Worm (Caenorhabditis elegans) whole organism, L4 larva: Measurements from ENCODE around the gene nlp-21.
A peak's percentile ranks its signal among the peaks of the same experiment; 100 is the strongest.

ENCODE experiments used
- T20F7.1 ChIP-seq: fragments of 200-800 bp; sonication (Bioruptor generic); optimal IDR thresholded peaks from 2 replicates; lab custom pipeline; 2018; ENCODE audit warnings: mild to moderate bottlenecking, missing genetic modification characterization, missing compliant biosample characterization
- Y105C5A.15 ChIP-seq: fragments of 200-800 bp; sonication (Bioruptor generic); IDR thresholded peaks from 2 replicates; pipeline ENCODE4 v1.3.6; 2022; ENCODE audit warnings: missing genetic modification characterization, missing compliant biosample characterization
- Y48G9A.11 ChIP-seq: fragments of 200-800 bp; sonication (Bioruptor generic); IDR thresholded peaks from 2 replicates; pipeline ENCODE4 v1.3.6; 2022; ENCODE audit warnings: missing genetic modification reagents, missing genetic modification characterization, missing compliant biosample characterization
- Y5F2A.4 ChIP-seq: fragments of 200-800 bp; sonication (Bioruptor generic); optimal IDR thresholded peaks from 2 replicates; lab custom pipeline; 2018; ENCODE audit warnings: mild to moderate bottlenecking, missing genetic modification characterization, missing compliant biosample characterization
- Y75B8A.6 ChIP-seq: fragments of 200-800 bp; sonication (Bioruptor generic); IDR thresholded peaks from 2 replicates; pipeline ENCODE4 v1.3.6; 2022; ENCODE audit warnings: missing genetic modification reagents, missing genetic modification characterization, missing compliant biosample characterization
- ZK337.2 ChIP-seq: fragments of 200-800 bp; sonication (Bioruptor generic); IDR thresholded peaks from 2 replicates; pipeline ENCODE4 v1.3.6; 2022; ENCODE audit warnings: missing genetic modification reagents, missing genetic modification characterization, missing compliant biosample characterization
- aha-1 ChIP-seq: fragments of 150-350 bp; peaks from one replicate; lab custom pipeline; 2014; ENCODE audit warnings: missing biosample characterization, missing genetic modification characterization
- arid-1 ChIP-seq: fragments of 200-800 bp; sonication (Bioruptor generic); conservative IDR thresholded peaks from 2 replicates; pipeline ENCODE4 v1.3.6; 2022; ENCODE audit warnings: missing genetic modification reagents, missing genetic modification characterization, missing compliant biosample characterization
- attf-4 ChIP-seq: sonication (generic microtip); optimal IDR thresholded peaks from 3 replicates; lab custom pipeline; 2017; ENCODE audit warnings: missing biosample characterization, missing genetic modification characterization
- ceh-44 ChIP-seq: fragments of 200-800 bp; sonication (Bioruptor generic); IDR thresholded peaks from 2 replicates; pipeline ENCODE4 v1.3.6; 2022; ENCODE audit warnings: missing genetic modification reagents, missing genetic modification characterization, missing compliant biosample characterization
- ces-1 ChIP-seq: fragments of 150-350 bp; sonication (generic microtip); optimal IDR thresholded peaks from 4 replicates; lab custom pipeline; 2014; ENCODE audit warnings: missing biosample characterization, missing genetic modification reagents, missing genetic modification characterization
- daf-12 ChIP-seq: fragments of 150-350 bp; optimal IDR thresholded peaks from 2 replicates; lab custom pipeline; 2014; ENCODE audit warnings: missing biosample characterization, missing genetic modification reagents, missing genetic modification characterization
- daf-16 ChIP-seq, 3 experiments: sonication (generic microtip); optimal IDR thresholded peaks; 2 replicates each; lab custom pipeline; 2016 to 2017; ENCODE audit warnings: missing genetic modification characterization in 3 of 3, missing genetic modification reagents in 3 of 3, mild to moderate bottlenecking in 2 of 3, missing compliant biosample characterization in 2 of 3, missing biosample characterization in 1 of 3, moderate library complexity in 1 of 3
- dmd-8 ChIP-seq: fragments of 200-800 bp; sonication (Bioruptor generic); IDR thresholded peaks from 2 replicates; pipeline ENCODE4 v1.3.6; 2022; ENCODE audit warnings: missing genetic modification characterization, missing compliant biosample characterization
- dmd-9 ChIP-seq: fragments of 200-800 bp; sonication (Bioruptor generic); IDR thresholded peaks from 2 replicates; pipeline ENCODE4 v1.3.6; 2022; ENCODE audit warnings: missing genetic modification reagents, missing genetic modification characterization, missing compliant biosample characterization
- dve-1 ChIP-seq: sonication (generic microtip); optimal IDR thresholded peaks from 2 replicates; lab custom pipeline; 2017; ENCODE audit warnings: antibody characterized with exemption, mild to moderate bottlenecking, missing genetic modification characterization, missing compliant biosample characterization; ENCODE audit not compliant: insufficient read depth
- egl-43 ChIP-seq: fragments of 200-800 bp; sonication (Bioruptor generic); IDR thresholded peaks from 2 replicates; pipeline ENCODE4 v1.3.6; 2022; ENCODE audit warnings: missing genetic modification reagents, missing genetic modification characterization, missing compliant biosample characterization
- gei-8 ChIP-seq: fragments of 200-800 bp; sonication (Bioruptor generic); optimal IDR thresholded peaks from 2 replicates; lab custom pipeline; 2018; ENCODE audit warnings: mild to moderate bottlenecking, missing genetic modification characterization, missing compliant biosample characterization
- hif-1 ChIP-seq, 2 experiments: sonication (generic microtip); optimal IDR thresholded peaks; 2 replicates each; lab custom pipeline; 2016 to 2017; ENCODE audit warnings: missing compliant biosample characterization in 2 of 2, missing genetic modification characterization in 2 of 2, missing genetic modification reagents in 2 of 2, missing genotype in 2 of 2, mild to moderate bottlenecking in 1 of 2
- hlh-11 ChIP-seq: fragments of 200-800 bp; sonication (Bioruptor generic); optimal IDR thresholded peaks from 2 replicates; lab custom pipeline; 2018; ENCODE audit warnings: mild to moderate bottlenecking, missing genetic modification characterization, missing compliant biosample characterization
- hlh-30 ChIP-seq: sonication (generic microtip); optimal IDR thresholded peaks from 2 replicates; lab custom pipeline; 2017; ENCODE audit warnings: antibody characterized with exemption, mild to moderate bottlenecking, missing genetic modification characterization, missing compliant biosample characterization; ENCODE audit not compliant: insufficient read depth
- hmg-1.1 ChIP-seq: fragments of 200-800 bp; sonication (Bioruptor generic); IDR thresholded peaks from 2 replicates; pipeline ENCODE4 v1.3.6; 2022; ENCODE audit warnings: missing genetic modification reagents, missing genetic modification characterization, missing compliant biosample characterization
- lim-7 ChIP-seq: fragments of 200-800 bp; sonication (Bioruptor generic); IDR thresholded peaks from 2 replicates; pipeline ENCODE4 v1.3.6; 2022; ENCODE audit warnings: missing genetic modification characterization, missing compliant biosample characterization
- lin-13 ChIP-seq: fragments of 150-350 bp; optimal IDR thresholded peaks from 2 replicates; lab custom pipeline; 2014; ENCODE audit warnings: missing biosample characterization, missing genetic modification reagents, missing genetic modification characterization
- lin-38 ChIP-seq: fragments of 200-800 bp; sonication (Bioruptor generic); IDR thresholded peaks from 2 replicates; pipeline ENCODE4 v1.3.6; 2022; ENCODE audit warnings: missing genetic modification reagents, missing genetic modification characterization, missing compliant biosample characterization
- lin-39 ChIP-seq: fragments of 150-350 bp; optimal IDR thresholded peaks from 2 replicates; lab custom pipeline; 2014; ENCODE audit warnings: missing biosample characterization, missing genetic modification reagents, missing genetic modification characterization
- lir-3 ChIP-seq: sonication (generic microtip); optimal IDR thresholded peaks from 2 replicates; lab custom pipeline; 2016; ENCODE audit warnings: mild to moderate bottlenecking, missing genetic modification characterization, missing compliant biosample characterization
- lsy-2 ChIP-seq, 2 experiments: fragments of 150-350 bp in 1 of 2; sonication (generic microtip) in 1 of 2; optimal IDR thresholded peaks; 2 replicates each; lab custom pipeline; 2014 to 2017; ENCODE audit warnings: missing biosample characterization in 2 of 2, missing genetic modification characterization in 2 of 2
- madf-5 ChIP-seq, 2 experiments: fragments of 200-800 bp; sonication (Bioruptor generic); IDR thresholded peaks; 2 replicates each; pipeline ENCODE4 v1.3.6; 2022; ENCODE audit warnings: missing compliant biosample characterization in 2 of 2, missing genetic modification characterization in 2 of 2
- mdl-1 ChIP-seq, 2 experiments: fragments of 150-350 bp in 1 of 2; sonication (generic microtip) in 1 of 2; optimal IDR thresholded peaks; 2 replicates each; lab custom pipeline; 2014 to 2017; ENCODE audit warnings: missing biosample characterization in 2 of 2, missing genetic modification characterization in 2 of 2
- mep-1 ChIP-seq: fragments of 150-350 bp; sonication (generic microtip); optimal IDR thresholded peaks from 3 replicates; lab custom pipeline; 2014; ENCODE audit warnings: missing biosample characterization, missing genetic modification characterization
- mes-2 ChIP-seq: sonication (generic microtip); optimal IDR thresholded peaks from 2 replicates; lab custom pipeline; 2016; ENCODE audit warnings: missing genotype, mild to moderate bottlenecking, missing genetic modification characterization, missing compliant biosample characterization; ENCODE audit not compliant: poor library complexity, severe bottlenecking
- nhr-11 ChIP-seq: fragments of 150-350 bp; optimal IDR thresholded peaks from 2 replicates; lab custom pipeline; 2014; ENCODE audit warnings: missing biosample characterization, missing genetic modification characterization
- nhr-25 ChIP-seq: sonication (generic microtip); optimal IDR thresholded peaks from 2 replicates; lab custom pipeline; 2017; ENCODE audit warnings: missing genetic modification characterization, mild to moderate bottlenecking, missing compliant biosample characterization, antibody characterized with exemption, moderate library complexity, borderline replicate concordance; ENCODE audit not compliant: insufficient read depth
- nhr-28 ChIP-seq: fragments of 150-350 bp; optimal IDR thresholded peaks from 2 replicates; lab custom pipeline; 2014; ENCODE audit warnings: missing biosample characterization, missing genetic modification characterization
- nhr-76 ChIP-seq: fragments of 150-350 bp; optimal IDR thresholded peaks from 2 replicates; lab custom pipeline; 2014; ENCODE audit warnings: missing biosample characterization, missing genetic modification characterization
- pha-4 ChIP-seq, 2 experiments: fragments of 150-350 bp in 1 of 2; fragments of 200-800 bp in 1 of 2; sonication (Bioruptor generic) in 1 of 2; IDR thresholded peaks in 1 of 2; optimal IDR thresholded peaks in 1 of 2; 2 replicates each; pipeline versions ENCODE4 v1.3.6 to Lab custom; 2014 to 2022; ENCODE audit warnings: missing genetic modification characterization in 2 of 2, missing genetic modification reagents in 2 of 2, missing biosample characterization in 1 of 2, missing compliant biosample characterization in 1 of 2
- rbr-2 ChIP-seq: sonication (generic microtip); optimal IDR thresholded peaks from 2 replicates; lab custom pipeline; 2016; ENCODE audit warnings: missing genotype, missing genetic modification characterization, missing compliant biosample characterization
- saeg-2 ChIP-seq: fragments of 200-800 bp; sonication (Bioruptor generic); IDR thresholded peaks from 2 replicates; pipeline ENCODE4 v1.3.6; 2022; ENCODE audit warnings: missing genetic modification reagents, missing genetic modification characterization, missing compliant biosample characterization
- skn-1 ChIP-seq: fragments of 150-350 bp; optimal IDR thresholded peaks from 2 replicates; lab custom pipeline; 2014; ENCODE audit warnings: missing biosample characterization, missing genetic modification characterization
- tag-97 ChIP-seq: fragments of 200-800 bp; sonication (Bioruptor generic); IDR thresholded peaks from 2 replicates; pipeline ENCODE4 v1.3.6; 2022; ENCODE audit warnings: missing genetic modification characterization, missing compliant biosample characterization
- vab-7 ChIP-seq: fragments of 200-800 bp; sonication (Bioruptor generic); IDR thresholded peaks from 2 replicates; pipeline ENCODE4 v1.3.6; 2022; ENCODE audit warnings: missing genetic modification reagents, missing genetic modification characterization, missing compliant biosample characterization
- zfp-3 ChIP-seq: fragments of 200-800 bp; sonication (Bioruptor generic); conservative IDR thresholded peaks from 2 replicates; pipeline ENCODE4 v1.3.6; 2022; ENCODE audit warnings: missing genetic modification reagents, missing genetic modification characterization, missing compliant biosample characterization
- zip-11 ChIP-seq: fragments of 200-800 bp; sonication (Bioruptor generic); IDR thresholded peaks from 2 replicates; pipeline ENCODE4 v1.3.6; 2022; ENCODE audit warnings: missing genetic modification characterization, missing compliant biosample characterization
- ztf-11 ChIP-seq: fragments of 150-350 bp; optimal IDR thresholded peaks from 2 replicates; lab custom pipeline; 2014; ENCODE audit warnings: missing biosample characterization, missing genetic modification characterization
- ztf-7 ChIP-seq: fragments of 150-350 bp; optimal IDR thresholded peaks from 2 replicates; lab custom pipeline; 2014; ENCODE audit warnings: missing biosample characterization, missing genetic modification characterization

nlp-21 gene

DNA sequence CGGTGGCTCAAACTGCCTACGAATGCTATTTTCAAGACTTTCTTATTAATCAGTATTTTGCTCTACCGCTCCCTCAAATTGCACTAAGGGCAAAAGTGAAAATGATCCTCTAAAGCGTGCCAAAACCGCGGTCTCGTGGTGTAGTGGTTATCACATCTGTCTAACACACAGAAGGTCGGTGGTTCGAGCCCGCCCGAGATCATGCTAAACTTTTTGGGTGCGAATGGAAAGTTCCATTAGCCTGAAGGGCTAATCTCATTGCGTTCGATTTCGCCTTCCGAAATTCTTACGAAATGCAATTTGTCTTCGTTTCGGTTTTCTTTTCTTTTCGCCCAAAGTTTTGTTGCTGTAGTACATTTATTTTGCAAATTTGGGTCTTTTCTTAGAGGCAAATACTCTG, 39.6 kb downstream of the nlp-21 start (continued):
- TF ChIP-seq ceh-44 = peak; percentile 65
- TF ChIP-seq hlh-30 (tag; lab: Kevin White, UChicago) = peak; percentile 33
- peak; percentile 53; the same call in 1 of the 2 replicates for TF ChIP-seq Y48G9A.11 (GFP tag; lab: Robert Waterston, UW)
- peak; percentile 37 for TF ChIP-seq mep-1 (tag; lab: Kevin White, UChicago)
- TF ChIP-seq attf-4 = no peak
- TF ChIP-seq saeg-2 (GFP tag; lab: Robert Waterston, UW) = no peak
- TF ChIP-seq nhr-25 = no peak
- peak; percentile 10 for TF ChIP-seq hlh-11 (tag; lab: Kevin White, UChicago)
- TF ChIP-seq Y75B8A.6 (GFP tag; lab: Robert Waterston, UW) = peak; percentile 59; the same call in 1 of the 2 replicates
- no peak for TF ChIP-seq T20F7.1
- no peak for TF ChIP-seq nhr-76 (tag; lab: Kevin White, UChicago)
- peak; percentile 69 for TF ChIP-seq lim-7 (GFP tag; lab: Robert Waterston, UW)
- TF ChIP-seq daf-12 (tag; lab: Kevin White, UChicago) = no peak
- TF ChIP-seq pha-4 (GFP tag; IDR thresholded peaks at IDR 0.05; lab: Robert Waterston, UW) = no peak
- TF ChIP-seq pha-4 (tag; optimal IDR thresholded peaks at IDR 0.05; lab: Kevin White, UChicago) = no peak
- peak; percentile 48 for TF ChIP-seq aha-1 (tag; lab: Kevin White, UChicago)
- TF ChIP-seq tag-97 (GFP tag; lab: Robert Waterston, UW) = no peak
- no peak for TF ChIP-seq skn-1
- TF ChIP-seq Y5F2A.4 = no peak
- TF ChIP-seq, all 104 proteins: peak for 29

- TF ChIP-seq zip-11 (GFP tag; lab: Robert Waterston, UW) = peak; percentile 70; the same call in 1 of the 2 replicates
- peak in 1 of 2 experiments; percentile 57; a peak in 1 of 4 replicates for TF ChIP-seq madf-5 (GFP tag; IDR thresholded peaks at IDR 0.05; lab: Robert Waterston, UW)
- peak; percentile 59 for TF ChIP-seq lin-38 (GFP tag; lab: Robert Waterston, UW)
- peak; percentile 23 for TF ChIP-seq hlh-11 (tag; lab: Kevin White, UChicago)
- peak; percentile 85 for TF ChIP-seq aha-1 (tag; lab: Kevin White, UChicago)
- peak; percentile 82 for TF ChIP-seq arid-1 (GFP tag; lab: Robert Waterston, UW)
- TF ChIP-seq saeg-2 (GFP tag; lab: Robert Waterston, UW) = 0 out of 2 replicates have a peak, but pooled peaks have one; percentile 49
- peak; percentile 75 for TF ChIP-seq egl-43
- TF ChIP-seq dmd-9 (GFP tag; lab: Robert Waterston, UW) = 0 out of 2 replicates have a peak, but pooled peaks have one; percentile 34
- no peak; the same call in 1 of the 2 replicates for TF ChIP-seq zfp-3 (GFP tag; lab: Robert Waterston, UW)
- peak in 1 of 2 experiments; percentile 24 for TF ChIP-seq lsy-2 (tag; optimal IDR thresholded peaks at IDR 0.05; lab: Kevin White, UChicago)
- peak; percentile 2 for TF ChIP-seq nhr-28 (tag; lab: Kevin White, UChicago)
- TF ChIP-seq lir-3 (tag; lab: Kevin White, UChicago) = no peak
- TF ChIP-seq hlh-30 (tag; lab: Kevin White, UChicago) = peak; percentile 45
- no peak for TF ChIP-seq ces-1
- peak; percentile 11 for TF ChIP-seq dve-1 (tag; lab: Kevin White, UChicago)
- peak; percentile 68; the same call in 1 of the 2 replicates for TF ChIP-seq pha-4 (GFP tag; IDR thresholded peaks at IDR 0.05; lab: Robert Waterston, UW)
- TF ChIP-seq pha-4 (tag; optimal IDR thresholded peaks at IDR 0.05; lab: Kevin White, UChicago) = no peak
- TF ChIP-seq gei-8 = peak; percentile 21
- peak; percentile 59; the same call in 1 of the 2 replicates for TF ChIP-seq hmg-1.1 (GFP tag; lab: Robert Waterston, UW)
- TF ChIP-seq T20F7.1 = no peak
- TF ChIP-seq dmd-8 = peak; percentile 79; the same call in 1 of the 2 replicates
- peak; percentile 29 to 32 for TF ChIP-seq daf-16 (GFP tag; optimal IDR thresholded peaks at IDR 0.05; lab: Kevin White, UChicago)
- TF ChIP-seq daf-16 (tag; optimal IDR thresholded peaks at IDR 0.05; lab: Kevin White, UChicago) = peak; percentile 29
- TF ChIP-seq mdl-1 (tag; optimal IDR thresholded peaks at IDR 0.05; lab: Kevin White, UChicago) = no peak
- peak; percentile 43 for TF ChIP-seq lin-13 (GFP tag; lab: Kevin White, UChicago)
- peak; percentile 29 for TF ChIP-seq mep-1 (tag; lab: Kevin White, UChicago)
- TF ChIP-seq hif-1 (tag; optimal IDR thresholded peaks at IDR 0.05; lab: Kevin White, UChicago) = no peak
- TF ChIP-seq lim-7 (GFP tag; lab: Robert Waterston, UW) = peak; percentile 83
- no peak for TF ChIP-seq lin-39 (tag; lab: Kevin White, UChicago)
- TF ChIP-seq ztf-7 (tag; lab: Kevin White, UChicago) = no peak
- no peak for TF ChIP-seq ztf-11 (tag; lab: Kevin White, UChicago)
- peak; percentile 14 for TF ChIP-seq rbr-2
- TF ChIP-seq ZK337.2 (GFP tag; lab: Robert Waterston, UW) = 0 out of 2 replicates have a peak, but pooled peaks have one; percentile 29
- TF ChIP-seq nhr-11 (tag; lab: Kevin White, UChicago) = peak; percentile 22
- no peak for TF ChIP-seq Y105C5A.15 (GFP tag; lab: Robert Waterston, UW)
- peak; percentile 63; the same call in 1 of the 2 replicates for TF ChIP-seq vab-7
- peak; percentile 76 for TF ChIP-seq mes-2 (tag; lab: Kevin White, UChicago)
Measured at ce11 chrIII:11352840-11353239, 40.2 kb downstream of the nlp-21 start.
